Fruit fly (Drosophila melanogaster) whole organism, embryonic: ENCODE data around the gene ebd1.

Source experiments
- Antp ChIP-seq: fragments of 200-800 bp; sonication (Bioruptor generic); optimal IDR thresholded peaks from 3 replicates; lab custom pipeline; 2016; ENCODE audit warnings: missing biosample characterization, missing genetic modification characterization
- Asciz ChIP-seq: fragments of 200-800 bp; sonication (Bioruptor generic); optimal IDR thresholded peaks from 2 replicates; lab custom pipeline; 2017; ENCODE audit warnings: missing biosample characterization, mild to moderate bottlenecking, missing genetic modification characterization, missing genetic modification reagents
- Atf-2 ChIP-seq: fragments of 200-800 bp; sonication (Bioruptor generic); optimal IDR thresholded peaks from 2 replicates; lab custom pipeline; 2016; ENCODE audit warnings: missing biosample characterization, missing genetic modification characterization
- CG12104 ChIP-seq: fragments of 200-800 bp; sonication (Bioruptor generic); optimal IDR thresholded peaks from 3 replicates; lab custom pipeline; 2016; ENCODE audit warnings: missing biosample characterization, missing genetic modification characterization
- CG12659 ChIP-seq: fragments of 200-800 bp; sonication (Bioruptor generic); optimal IDR thresholded peaks from 3 replicates; lab custom pipeline; 2017; ENCODE audit warnings: mild to moderate bottlenecking, missing biosample characterization, missing genetic modification reagents, missing genetic modification characterization
- CG15479 ChIP-seq: fragments of 200-800 bp; sonication (Bioruptor generic); optimal IDR thresholded peaks from 3 replicates; lab custom pipeline; 2019; ENCODE audit warnings: missing biosample characterization, mild to moderate bottlenecking, missing genetic modification characterization, moderate library complexity
- CG1602 ChIP-seq: fragments of 200-800 bp; sonication (Bioruptor generic); optimal IDR thresholded peaks from 3 replicates; lab custom pipeline; 2016; ENCODE audit warnings: missing biosample characterization, missing genetic modification characterization
- CG31224 ChIP-seq: fragments of 200-800 bp; sonication (Bioruptor generic); IDR thresholded peaks from 2 replicates; pipeline ENCODE4 v1.3.6; 2022; ENCODE audit warnings: missing biosample characterization, missing genetic modification characterization
- CG31388 ChIP-seq: fragments of 200-800 bp; sonication (Bioruptor generic); optimal IDR thresholded peaks from 2 replicates; lab custom pipeline; 2016; ENCODE audit warnings: missing biosample characterization, missing genetic modification characterization
- CG34376 ChIP-seq: fragments of 200-800 bp; sonication (Bioruptor generic); optimal IDR thresholded peaks from 2 replicates; lab custom pipeline; 2018; ENCODE audit warnings: missing biosample characterization, mild to moderate bottlenecking, missing genetic modification characterization
- CG4328 ChIP-seq: fragments of 200-800 bp; sonication (Bioruptor generic); optimal IDR thresholded peaks from 3 replicates; lab custom pipeline; 2017; ENCODE audit warnings: missing biosample characterization, missing genetic modification reagents, missing genetic modification characterization
- CG43689 ChIP-seq: fragments of 200-800 bp; sonication (Bioruptor generic); IDR thresholded peaks from 2 replicates; pipeline ENCODE4 v1.3.6; 2022; ENCODE audit warnings: missing biosample characterization, missing genetic modification characterization
- CG4404 ChIP-seq: fragments of 200-800 bp; sonication (Bioruptor generic); IDR thresholded peaks from 2 replicates; pipeline ENCODE4 v1.3.6; 2022; ENCODE audit warnings: missing biosample characterization, missing genetic modification characterization
- CG4707 ChIP-seq: fragments of 200-800 bp; sonication (Bioruptor generic); optimal IDR thresholded peaks from 2 replicates; lab custom pipeline; 2018; ENCODE audit warnings: missing biosample characterization, mild to moderate bottlenecking, missing genetic modification characterization, moderate library complexity
- CG4854 ChIP-seq: fragments of 200-800 bp; sonication (Bioruptor generic); optimal IDR thresholded peaks from 2 replicates; lab custom pipeline; 2016; ENCODE audit warnings: missing biosample characterization, missing genetic modification characterization, inconsistent platforms
- CoRest ChIP-seq: fragments of 200-800 bp; sonication (Bioruptor generic); optimal IDR thresholded peaks from 3 replicates; lab custom pipeline; 2018; ENCODE audit warnings: missing biosample characterization, mild to moderate bottlenecking, missing genetic modification characterization, moderate library complexity
- Fer2 ChIP-seq: fragments of 200-800 bp; sonication (Bioruptor generic); optimal IDR thresholded peaks from 2 replicates; lab custom pipeline; 2018; ENCODE audit warnings: missing biosample characterization, mild to moderate bottlenecking, missing genetic modification characterization, moderate library complexity
- Hey ChIP-seq: fragments of 200-800 bp; sonication (Bioruptor generic); optimal IDR thresholded peaks from 3 replicates; lab custom pipeline; 2018; ENCODE audit warnings: missing biosample characterization, mild to moderate bottlenecking, missing genetic modification characterization
- MESR4 ChIP-seq: fragments of 200-800 bp; sonication (Bioruptor generic); optimal IDR thresholded peaks from 2 replicates; lab custom pipeline; 2018; ENCODE audit warnings: missing biosample characterization, mild to moderate bottlenecking, missing genetic modification characterization, moderate library complexity
- Myb ChIP-seq: fragments of 200-800 bp; sonication (Bioruptor generic); optimal IDR thresholded peaks from 2 replicates; lab custom pipeline; 2016; ENCODE audit warnings: missing biosample characterization, missing genetic modification characterization
- Nf-YB ChIP-seq: fragments of 200-800 bp; sonication (Bioruptor generic); optimal IDR thresholded peaks from 3 replicates; lab custom pipeline; 2019; ENCODE audit warnings: missing biosample characterization, mild to moderate bottlenecking, missing genetic modification characterization, moderate library complexity
- Sin3A ChIP-seq: fragments of >200 bp; optimal IDR thresholded peaks from 2 replicates; lab custom pipeline; 2018
- Usf ChIP-seq: fragments of 200-800 bp; sonication (Bioruptor generic); optimal IDR thresholded peaks from 2 replicates; lab custom pipeline; 2017; ENCODE audit warnings: missing genotype, missing biosample characterization, missing genetic modification characterization
- bowl ChIP-seq: fragments of 200-800 bp; sonication (Bioruptor generic); IDR thresholded peaks from 2 replicates; pipeline ENCODE4 v1.3.6; 2022; ENCODE audit warnings: missing biosample characterization, missing genetic modification characterization
- caup ChIP-seq: fragments of 200-800 bp; sonication (Bioruptor generic); optimal IDR thresholded peaks from 3 replicates; lab custom pipeline; 2017; ENCODE audit warnings: missing biosample characterization, mild to moderate bottlenecking, missing genetic modification characterization, moderate library complexity; ENCODE audit not compliant: severe bottlenecking
- chm ChIP-seq: fragments of 200-800 bp; sonication (Bioruptor generic); IDR thresholded peaks from 2 replicates; pipeline ENCODE4 v1.3.6; 2022; ENCODE audit warnings: missing biosample characterization, missing genetic modification characterization
- crp ChIP-seq, 2 experiments: fragments of 200-800 bp; sonication (Bioruptor generic); optimal IDR thresholded peaks; 2 replicates in 1 of 2; 3 replicates in 1 of 2; lab custom pipeline; 2017; ENCODE audit warnings: missing biosample characterization in 2 of 2, missing genetic modification characterization in 2 of 2, mild to moderate bottlenecking in 1 of 2, moderate library complexity in 1 of 2
- cwo ChIP-seq: fragments of 200-800 bp; sonication (Bioruptor generic); optimal IDR thresholded peaks from 3 replicates; lab custom pipeline; 2017; ENCODE audit warnings: missing biosample characterization, missing genetic modification characterization, mild to moderate bottlenecking, moderate library complexity, missing genetic modification reagents
- dati ChIP-seq: fragments of 200-800 bp; sonication (Bioruptor generic); IDR thresholded peaks from 2 replicates; pipeline ENCODE4 v1.3.6; 2022; ENCODE audit warnings: missing biosample characterization, missing genetic modification characterization
- dimm ChIP-seq: fragments of 200-800 bp; sonication (Bioruptor generic); IDR thresholded peaks from 2 replicates; pipeline ENCODE4 v1.3.6; 2022; ENCODE audit warnings: missing biosample characterization, missing genetic modification characterization
- fru ChIP-seq: fragments of >200 bp; optimal IDR thresholded peaks from 2 replicates; lab custom pipeline; 2017
- gcm2 ChIP-seq: fragments of 200-800 bp; sonication (Bioruptor generic); optimal IDR thresholded peaks from 2 replicates; lab custom pipeline; 2016; ENCODE audit warnings: missing biosample characterization, missing genetic modification characterization
- hb ChIP-seq: fragments of 200-800 bp; sonication (Bioruptor generic); IDR thresholded peaks from 3 replicates; pipeline ENCODE4 v1.3.6; 2022; ENCODE audit warnings: missing biosample characterization, missing genetic modification characterization; ENCODE audit not compliant: partially characterized antibody
- hkb ChIP-seq, 2 experiments: fragments of 200-800 bp in 1 of 2; fragments of >200 bp in 1 of 2; sonication (Bioruptor generic) in 1 of 2; IDR thresholded peaks in 1 of 2; optimal IDR thresholded peaks in 1 of 2; 2 replicates each; pipeline versions ENCODE4 v1.3.6 to Lab custom; 2017 to 2022; ENCODE audit warnings: missing biosample characterization in 1 of 2, missing genetic modification characterization in 1 of 2
- insv ChIP-seq, 2 experiments: fragments of 200-800 bp; sonication (Bioruptor generic); optimal IDR thresholded peaks; 3 replicates each; lab custom pipeline; 2016 to 2018; ENCODE audit warnings: missing biosample characterization in 2 of 2, missing genetic modification characterization in 2 of 2
- kah ChIP-seq: fragments of 200-800 bp; sonication (Bioruptor generic); optimal IDR thresholded peaks from 2 replicates; lab custom pipeline; 2018; ENCODE audit warnings: missing biosample characterization, mild to moderate bottlenecking, missing genetic modification characterization
- ken ChIP-seq: fragments of 200-800 bp; sonication (Bioruptor generic); IDR thresholded peaks from 3 replicates; pipeline ENCODE4 v1.3.6; 2022; ENCODE audit warnings: missing biosample characterization, missing genetic modification characterization
- nau ChIP-seq: fragments of 200-800 bp; sonication (Bioruptor generic); optimal IDR thresholded peaks from 3 replicates; lab custom pipeline; 2017; ENCODE audit warnings: missing biosample characterization, mild to moderate bottlenecking, missing genetic modification characterization, missing genetic modification reagents
- pzg ChIP-seq: fragments of 200-800 bp; sonication (Bioruptor generic); optimal IDR thresholded peaks from 3 replicates; lab custom pipeline; 2018; ENCODE audit warnings: missing biosample characterization, mild to moderate bottlenecking, missing genetic modification characterization, moderate library complexity
- scrt ChIP-seq: fragments of 200-800 bp; sonication (Bioruptor generic); optimal IDR thresholded peaks from 2 replicates; lab custom pipeline; 2018; ENCODE audit warnings: missing biosample characterization, mild to moderate bottlenecking, missing genetic modification characterization, moderate library complexity
- sd ChIP-seq: fragments of 200-800 bp; sonication (Bioruptor generic); optimal IDR thresholded peaks from 3 replicates; lab custom pipeline; 2018; ENCODE audit warnings: missing biosample characterization, mild to moderate bottlenecking, missing genetic modification characterization, moderate library complexity
- shn ChIP-seq: fragments of 200-800 bp; sonication (Bioruptor generic); optimal IDR thresholded peaks from 3 replicates; lab custom pipeline; 2016; ENCODE audit warnings: missing biosample characterization, missing genetic modification characterization
- slou ChIP-seq: fragments of 200-800 bp; sonication (Bioruptor generic); optimal IDR thresholded peaks from 3 replicates; lab custom pipeline; 2016; ENCODE audit warnings: missing biosample characterization, missing genetic modification characterization
- tio ChIP-seq: fragments of 200-800 bp; sonication (Bioruptor generic); optimal IDR thresholded peaks from 2 replicates; lab custom pipeline; 2017; ENCODE audit warnings: missing biosample characterization, missing genetic modification characterization, inconsistent platforms
- tll ChIP-seq, 2 experiments: fragments of 200-800 bp in 1 of 2; fragments of >200 bp in 1 of 2; sonication (Bioruptor generic) in 1 of 2; optimal IDR thresholded peaks; 2 replicates each; lab custom pipeline; 2017 to 2019; ENCODE audit warnings: missing biosample characterization in 2 of 2, missing genetic modification characterization in 2 of 2, mild to moderate bottlenecking in 1 of 2, moderate library complexity in 1 of 2
- trem ChIP-seq: fragments of 200-800 bp; optimal IDR thresholded peaks from 3 replicates; lab custom pipeline; 2019; ENCODE audit warnings: missing biosample characterization, mild to moderate bottlenecking, missing genetic modification characterization, moderate library complexity
- vnd ChIP-seq: fragments of 200-800 bp; sonication (Bioruptor generic); IDR thresholded peaks from 3 replicates; pipeline ENCODE4 v1.3.6; 2022; ENCODE audit warnings: missing biosample characterization, missing genetic modification characterization; ENCODE audit not compliant: partially characterized antibody
- vvl ChIP-seq: fragments of 200-800 bp; sonication (Bioruptor generic); IDR thresholded peaks from 2 replicates; pipeline ENCODE4 v1.3.6; 2022; ENCODE audit warnings: missing biosample characterization, missing genetic modification characterization
- wek ChIP-seq: fragments of 200-800 bp; sonication (Bioruptor generic); optimal IDR thresholded peaks from 3 replicates; lab custom pipeline; 2018; ENCODE audit warnings: missing biosample characterization, mild to moderate bottlenecking, missing genetic modification characterization, moderate library complexity
- zen ChIP-seq: fragments of 200-800 bp; sonication (Bioruptor generic); optimal IDR thresholded peaks from 3 replicates; lab custom pipeline; 2018; ENCODE audit warnings: missing biosample characterization, mild to moderate bottlenecking, missing genetic modification characterization, moderate library complexity

The ebd1 gene

dm6 chr3L:722386-722785 is 37.0 kb upstream of the ebd1 start (continued):
- peak; percentile 36; the same call in 1 of the 2 replicates for TF ChIP-seq dati (GFP tag; lab: Robert Waterston, UW)
- no peak for TF ChIP-seq CG4707 (GFP tag; lab: Kevin White, UChicago)
- peak; percentile 32; the same call in 1 of the 2 replicates for TF ChIP-seq CG31224 (GFP tag; lab: Robert Waterston, UW)
- no peak for TF ChIP-seq Asciz (GFP tag; lab: Kevin White, UChicago)
- TF ChIP-seq tll (GFP tag; optimal IDR thresholded peaks at IDR 0.05; lab: Kevin White, UChicago), result no peak
- TF ChIP-seq CG34376, result no peak
- TF ChIP-seq bowl (GFP tag; lab: Robert Waterston, UW), result no peak
- TF ChIP-seq insv (GFP tag; optimal IDR thresholded peaks at IDR 0.05; lab: Kevin White, UChicago), result no peak
- TF ChIP-seq hkb (optimal IDR thresholded peaks at IDR 0.05; lab: Kevin White, UChicago), result no peak
- TF ChIP-seq hkb (GFP tag; IDR thresholded peaks at IDR 0.05; lab: Robert Waterston, UW), result peak; percentile 41; the same call in 1 of the 2 replicates
- TF ChIP-seq dimm (GFP tag; lab: Robert Waterston, UW), result no peak
- peak; percentile 57; the same call in 1 of the 2 replicates for TF ChIP-seq vvl (GFP tag; lab: Robert Waterston, UW)
- TF ChIP-seq zen (tag; lab: Kevin White, UChicago), result no peak
- TF ChIP-seq CG43689 (GFP tag; lab: Robert Waterston, UW), result 0 out of 2 replicates have a peak, but pooled peaks have one; percentile 20
- TF ChIP-seq CG15479 (GFP tag; lab: Kevin White, UChicago), result no peak
- TF ChIP-seq caup (GFP tag; lab: Kevin White, UChicago), result no peak
- peak; percentile 36; the same call in 1 of the 3 replicates for TF ChIP-seq hb
- no peak for TF ChIP-seq pzg (GFP tag; lab: Kevin White, UChicago)
- no peak for TF ChIP-seq kah (GFP tag; lab: Kevin White, UChicago)
- TF ChIP-seq MESR4 (GFP tag; lab: Kevin White, UChicago), result no peak
- TF ChIP-seq shn (GFP tag; lab: Kevin White, UChicago), result no peak
- TF ChIP-seq Antp (GFP tag; lab: Kevin White, UChicago), result no peak
- TF ChIP-seq Usf (GFP tag; lab: Kevin White, UChicago), result no peak
- TF ChIP-seq scrt (GFP tag; lab: Kevin White, UChicago), result peak; percentile 4
- TF ChIP-seq CoRest, result peak; percentile 8
- TF ChIP-seq CG1602 (GFP tag; lab: Kevin White, UChicago), result no peak
- no peak for TF ChIP-seq crp (GFP tag; optimal IDR thresholded peaks at IDR 0.05; lab: Kevin White, UChicago)
- no peak for TF ChIP-seq cwo
- TF ChIP-seq sd (tag; lab: Kevin White, UChicago), result no peak
- no peak for TF ChIP-seq Myb (GFP tag; lab: Kevin White, UChicago)
- no peak for TF ChIP-seq CG4854
- no peak for TF ChIP-seq nau (GFP tag; lab: Kevin White, UChicago)
- TF ChIP-seq vnd (GFP tag; lab: Robert Waterston, UW), result no peak
- no peak for TF ChIP-seq CG4328
- no peak for TF ChIP-seq Sin3A
- TF ChIP-seq CG4404 (GFP tag; lab: Robert Waterston, UW), result no peak
- peak; percentile 60 for TF ChIP-seq chm (GFP tag; lab: Robert Waterston, UW)
- no peak for TF ChIP-seq trem (tag; lab: Kevin White, UChicago)
- no peak for TF ChIP-seq Nf-YB (GFP tag; lab: Kevin White, UChicago)
- no peak for TF ChIP-seq CG31388 (GFP tag; lab: Kevin White, UChicago)
- TF ChIP-seq CG12104 (GFP tag; lab: Kevin White, UChicago), result no peak
- TF ChIP-seq Atf-2 (GFP tag; lab: Kevin White, UChicago), result no peak
- TF ChIP-seq Hey (tag; lab: Kevin White, UChicago), result no peak
- no peak for TF ChIP-seq CG12659 (GFP tag; lab: Kevin White, UChicago)
- TF ChIP-seq ken (GFP tag; lab: Robert Waterston, UW), result no peak
- TF ChIP-seq wek (GFP tag; lab: Kevin White, UChicago), result no peak
- TF ChIP-seq fru (lab: Kevin White, UChicago), result no peak
- TF ChIP-seq tio (GFP tag; lab: Kevin White, UChicago), result no peak
- no peak for TF ChIP-seq slou (GFP tag; lab: Kevin White, UChicago)
- no peak for TF ChIP-seq Fer2 (tag; lab: Kevin White, UChicago)
- TF ChIP-seq gcm2 (GFP tag; lab: Kevin White, UChicago), result no peak
